Worm (Caenorhabditis elegans): Measurements from ENCODE around the gene ets-7.

- TF ChIP-seq nhr-237 (tag; optimal IDR thresholded peaks at IDR 0.05) (no peak), ztf-11 (tag; optimal IDR thresholded peaks at IDR 0.05) (no peak), daf-16 (GFP tag; optimal IDR thresholded peaks at IDR 0.05) (no peak), daf-16 (tag; optimal IDR thresholded peaks at IDR 0.05) (no peak), nhr-28 (tag; optimal IDR thresholded peaks at IDR 0.05) (no peak), snpc-1.2 (GFP tag; IDR thresholded peaks at IDR 0.05) (no peak), lir-3 (tag; optimal IDR thresholded peaks at IDR 0.05) (no peak), duxl-1 (tag; optimal IDR thresholded peaks at IDR 0.05; ENCODE audit: poor library complexity) (no peak)
Observed at ce11 chrV:7539015-7539414, 19.6 kb downstream of the ets-7 start, which contains the start of gene srh-268.
